Worm (Caenorhabditis elegans): ENCODE data around the gene dph-7.
A peak's percentile ranks its signal among the peaks of the same experiment; 100 is the strongest.

ce11 chrIII:13359847-13360246 is 44.9 kb downstream of the dph-7 start:
- TF ChIP-seq nhr-11 (tag; optimal IDR thresholded peaks at IDR 0.05) (no peak), lin-35 (GFP tag; optimal IDR thresholded peaks at IDR 0.05) (peak; percentile 36 to 58)

Data from whole organism, L1 larva.